Worm (Caenorhabditis elegans): Measurements from ENCODE around the gene T07H3.8.

T07H3.8 gene

DNA sequence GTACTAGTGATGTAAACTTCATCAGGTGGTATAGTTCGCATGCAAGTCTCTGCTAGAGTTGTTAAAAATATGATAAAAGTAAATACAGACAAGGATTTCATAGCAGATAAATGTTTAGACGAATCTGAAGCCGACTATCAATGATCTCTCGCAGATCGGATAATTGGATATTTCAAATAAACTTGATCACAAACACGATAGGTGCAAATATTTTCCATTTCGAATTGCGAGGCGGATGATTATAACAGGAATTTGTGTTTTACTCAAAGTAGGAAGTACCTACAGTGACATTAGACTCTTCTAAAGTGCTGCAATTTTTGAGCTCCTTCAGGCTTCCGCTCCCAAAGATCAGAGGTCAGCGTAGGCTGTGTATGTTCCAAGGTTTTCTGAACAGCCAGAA lies 3.4 kb downstream of the T07H3.8 start, which contains the start of gene T07H3.7:
TSS of gene T07H3.7 (minus strand) at position 101 of the 400 bp plus-strand sequence.
- no peak for TF ChIP-seq unc-62 (GFP tag; optimal IDR thresholded peaks at IDR 0.05)

DNA sequence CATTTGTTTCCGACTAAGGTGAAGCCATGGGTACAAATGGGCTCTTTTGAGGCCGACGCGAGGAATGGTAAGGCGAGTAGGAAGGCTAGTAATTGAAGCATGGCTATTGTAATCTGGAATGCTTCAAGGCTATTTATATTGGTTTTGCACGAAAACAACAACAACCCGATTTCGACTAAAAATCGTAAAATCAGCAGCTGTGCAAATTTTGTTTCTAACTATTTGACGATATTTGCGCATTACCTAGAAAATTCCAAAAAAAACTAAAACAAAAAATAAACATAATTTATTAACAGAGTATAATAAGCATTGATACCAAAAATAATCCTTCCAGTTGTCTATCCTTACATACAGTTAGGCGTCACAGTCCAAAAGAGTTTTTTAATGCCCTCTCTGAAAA lies 8.7 kb downstream of the T07H3.8 start, which contains the start of gene clec-20:
TSS of gene clec-20 (minus strand) at position 101 of the 400 bp plus-strand sequence.
- no peak for TF ChIP-seq unc-62 (GFP tag; optimal IDR thresholded peaks at IDR 0.05)

DNA sequence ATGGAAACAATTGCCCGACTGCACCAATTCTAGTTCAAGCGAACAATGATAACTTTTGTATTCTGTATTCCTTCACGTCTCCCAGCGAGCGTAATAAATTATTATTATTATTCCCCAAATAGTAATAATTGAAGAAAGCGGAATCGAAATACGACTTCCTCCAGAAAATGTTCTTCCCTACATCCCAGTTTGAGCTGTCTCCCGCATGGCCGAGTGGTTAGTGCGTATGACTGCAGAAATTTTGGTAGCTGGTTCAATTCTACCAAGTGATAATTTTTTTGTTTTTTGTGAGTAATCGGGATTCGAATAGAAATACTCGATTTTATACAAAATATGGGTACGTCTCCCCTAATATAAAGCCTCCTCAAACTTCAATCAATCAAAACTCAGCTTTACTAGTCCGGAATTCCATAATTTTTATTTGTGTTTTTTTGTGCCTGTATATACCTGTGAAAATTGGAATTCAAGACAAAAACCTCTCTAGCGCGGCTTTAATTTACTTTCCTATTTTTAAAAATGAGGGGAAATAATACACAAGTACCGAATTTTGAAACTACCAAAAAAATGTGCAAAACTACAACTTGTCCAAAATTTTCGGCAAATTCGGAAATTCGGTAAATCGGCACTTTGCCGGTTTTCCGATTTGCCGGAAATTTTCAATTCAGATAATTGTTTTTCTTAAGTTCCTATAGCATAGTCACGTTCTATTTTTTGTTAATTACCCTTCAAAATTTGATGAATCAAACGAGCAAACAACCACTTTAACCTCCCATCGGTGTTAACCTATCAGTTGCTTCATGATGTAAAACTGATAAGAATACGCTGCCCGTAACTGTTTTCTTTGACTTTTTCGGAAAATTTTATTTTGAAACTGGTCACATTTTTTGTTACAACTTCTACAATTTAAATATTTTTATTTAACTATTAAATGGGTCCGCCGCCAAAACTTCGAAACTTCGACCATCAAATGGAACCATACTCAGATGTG lies 11.0 kb downstream of the T07H3.8 start, which contains the start of gene bath-46:
TSS of gene bath-46 (plus strand) at position 806 of the 988 bp plus-strand sequence.
- TF ChIP-seq unc-62 (GFP tag; optimal IDR thresholded peaks at IDR 0.05), result no peak

- no peak for TF ChIP-seq unc-62 (GFP tag; optimal IDR thresholded peaks at IDR 0.05)
Measured at ce11 chrII:1600661-1601060, 14.3 kb downstream of the T07H3.8 start, which contains the start of gene bath-26. Gene bath-26, minus strand, starts transcription at chrII:1600761.

DNA sequence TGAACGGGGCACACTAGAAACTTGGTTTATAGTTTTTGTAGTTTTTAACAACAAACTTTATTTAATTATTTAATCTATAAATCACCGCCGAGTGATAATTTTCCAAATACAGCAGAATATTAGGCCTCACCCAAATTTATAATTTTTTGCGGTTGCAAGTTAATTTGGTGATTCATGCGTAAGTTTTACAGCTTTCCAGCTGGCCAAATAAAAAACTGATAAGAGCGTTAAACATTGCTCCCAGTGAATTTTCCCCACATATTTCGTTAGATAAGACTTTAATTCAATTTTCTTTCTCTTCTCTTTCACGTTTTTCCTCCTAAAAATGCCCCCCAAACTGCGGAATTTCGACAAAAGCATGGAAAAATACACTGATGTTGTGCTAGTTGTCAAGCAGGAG lies 15.1 kb downstream of the T07H3.8 start, which contains the start of gene bath-47:
TSS of gene bath-47 (plus strand) at position 305 of the 400 bp plus-strand sequence.
- no peak for TF ChIP-seq unc-62 (GFP tag; optimal IDR thresholded peaks at IDR 0.05)

DNA sequence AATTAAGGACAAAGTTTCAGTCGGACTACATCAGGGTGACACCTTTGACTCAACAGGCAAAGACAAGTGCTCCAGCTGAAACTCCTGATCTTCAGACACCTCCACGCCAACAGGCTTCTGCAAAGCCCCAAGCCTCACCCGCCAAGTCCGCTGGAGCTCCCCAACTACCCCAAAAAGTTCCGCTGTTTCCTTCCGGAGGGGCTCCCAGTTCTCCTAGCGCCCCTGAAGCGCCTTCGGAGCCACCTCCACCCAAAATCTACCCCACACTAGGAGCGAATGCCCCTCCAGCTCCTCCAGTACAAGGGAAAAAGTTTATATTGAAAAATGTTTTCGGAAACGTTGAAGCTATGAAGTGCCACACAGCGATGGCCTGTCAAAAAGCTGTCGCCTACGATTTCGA lies 16.6 kb downstream of the T07H3.8 start:
- TF ChIP-seq unc-62 (GFP tag; optimal IDR thresholded peaks at IDR 0.05), result no peak

DNA sequence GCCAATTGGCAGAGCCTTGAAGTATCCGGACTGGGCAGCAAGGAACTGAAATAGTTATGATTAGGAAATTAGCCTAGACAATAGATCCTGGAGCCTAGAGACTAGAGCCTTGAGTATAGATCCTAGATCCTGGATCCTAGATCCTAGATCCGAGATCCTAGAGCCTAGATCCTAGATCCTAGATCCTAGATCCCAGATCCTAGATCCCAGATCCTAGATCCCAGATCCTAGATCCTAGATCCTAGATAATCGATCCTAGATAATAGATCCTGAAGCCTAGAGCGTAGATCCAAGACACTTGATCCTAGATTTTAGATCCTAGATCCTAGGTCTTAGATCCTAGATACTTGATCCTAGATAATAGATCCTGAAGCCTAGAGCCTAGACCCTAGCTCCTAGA lies 18.6 kb downstream of the T07H3.8 start:
- no peak for TF ChIP-seq unc-62 (GFP tag; optimal IDR thresholded peaks at IDR 0.05)

DNA sequence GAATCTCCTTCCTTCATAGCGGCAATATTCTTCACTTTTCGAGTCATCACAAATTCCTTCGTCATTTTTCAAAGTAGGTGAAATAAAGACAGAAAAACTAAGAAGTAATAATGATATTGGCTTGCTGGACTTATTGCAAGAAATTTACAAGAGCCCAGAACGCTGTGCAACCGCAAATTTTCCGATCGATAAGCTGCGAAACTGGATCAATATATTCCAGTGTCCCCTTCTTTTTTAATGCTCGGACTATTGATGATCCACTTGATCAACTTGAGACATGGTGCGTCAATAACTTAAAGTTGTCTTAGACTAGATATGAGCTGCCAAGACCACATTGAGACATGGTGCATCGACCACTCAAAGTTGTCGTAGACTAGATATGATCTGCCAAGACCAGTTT lies 19.7 kb downstream of the T07H3.8 start, which contains the start of gene bath-33:
TSS of gene bath-33 (minus strand) at position 101 of the 400 bp plus-strand sequence.
- no peak for TF ChIP-seq unc-62 (GFP tag; optimal IDR thresholded peaks at IDR 0.05)

DNA sequence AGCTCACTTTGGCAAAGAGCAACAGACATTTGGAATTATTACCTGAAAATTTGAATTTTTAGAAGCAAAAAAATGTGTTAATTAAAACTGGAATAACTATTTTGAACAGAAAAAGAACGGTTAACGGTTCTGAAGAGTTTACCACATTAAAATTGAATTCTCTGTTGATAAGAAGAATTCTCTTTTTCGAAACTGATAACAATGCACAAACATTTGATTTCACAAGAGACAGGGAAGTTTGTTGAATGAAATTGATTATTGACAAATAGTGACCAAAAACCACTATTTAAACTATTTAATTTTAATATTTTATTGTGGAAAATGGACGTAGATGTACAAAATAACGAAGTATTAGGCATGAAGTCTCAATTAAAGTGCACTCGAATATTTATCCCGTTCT lies 21.2 kb downstream of the T07H3.8 start:
- TF ChIP-seq unc-62 (GFP tag; optimal IDR thresholded peaks at IDR 0.05), result no peak

ce11 chrII:1608915-1609314 lies 22.5 kb downstream of the T07H3.8 start:
- TF ChIP-seq unc-62 (GFP tag; optimal IDR thresholded peaks at IDR 0.05), result no peak

- TF ChIP-seq unc-62 (GFP tag; optimal IDR thresholded peaks at IDR 0.05), result no peak
Measured at ce11 chrII:1610630-1611029, 24.2 kb downstream of the T07H3.8 start, which contains the start of gene fbxa-163. Gene fbxa-163, minus strand, starts transcription at chrII:1610730.

DNA sequence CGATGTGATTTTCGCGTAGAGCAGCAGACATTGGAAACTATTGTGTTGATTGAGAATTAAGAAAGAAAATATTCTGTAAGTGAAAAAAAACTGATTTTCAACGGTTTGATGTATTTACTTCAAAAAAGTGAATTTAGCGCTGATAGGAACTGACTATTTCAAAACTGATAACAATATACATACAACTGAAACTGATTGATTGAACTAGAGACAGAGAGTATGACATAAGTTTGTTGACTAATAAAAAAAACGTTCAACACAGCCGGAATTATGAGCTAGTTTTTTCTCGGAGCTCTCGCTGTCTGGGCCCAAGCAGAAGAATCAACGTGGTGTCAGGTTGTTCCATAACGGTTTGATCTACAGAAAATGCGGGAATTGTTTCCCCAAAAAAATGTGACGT lies 27.6 kb downstream of the T07H3.8 start, which contains the start of gene fbxa-164:
TSS of gene fbxa-164 (minus strand) at position 101 of the 400 bp plus-strand sequence.
- TF ChIP-seq unc-62 (GFP tag; optimal IDR thresholded peaks at IDR 0.05), result no peak

ce11 chrII:1616382-1616781 lies 30.0 kb downstream of the T07H3.8 start, which contains the start of gene fbxa-165:
Gene fbxa-165, minus strand, starts transcription at chrII:1616482.
- no peak for TF ChIP-seq unc-62 (GFP tag; optimal IDR thresholded peaks at IDR 0.05)

DNA sequence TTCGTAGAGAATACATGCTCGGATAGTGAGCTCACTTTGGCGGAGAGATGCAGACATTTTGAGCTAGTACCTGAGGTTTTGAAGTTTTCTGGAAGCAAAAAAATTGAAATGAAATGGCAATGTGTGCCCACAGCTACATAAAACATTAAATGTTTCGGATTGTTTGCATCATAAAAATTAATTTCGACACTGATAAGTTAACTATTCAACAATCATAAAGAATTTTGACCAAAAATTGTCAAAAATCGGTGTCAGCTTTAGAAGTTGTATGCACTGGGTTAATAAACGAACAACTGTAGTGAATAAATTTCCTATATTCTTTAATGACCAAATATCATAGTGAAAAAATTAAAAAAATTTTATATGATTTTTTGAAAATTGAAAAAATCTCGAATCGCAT lies 32.5 kb downstream of the T07H3.8 start, which contains the start of gene fbxa-166:
TSS of gene fbxa-166 (minus strand) at position 101 of the 400 bp plus-strand sequence.
- no peak for TF ChIP-seq unc-62 (GFP tag; optimal IDR thresholded peaks at IDR 0.05)

DNA sequence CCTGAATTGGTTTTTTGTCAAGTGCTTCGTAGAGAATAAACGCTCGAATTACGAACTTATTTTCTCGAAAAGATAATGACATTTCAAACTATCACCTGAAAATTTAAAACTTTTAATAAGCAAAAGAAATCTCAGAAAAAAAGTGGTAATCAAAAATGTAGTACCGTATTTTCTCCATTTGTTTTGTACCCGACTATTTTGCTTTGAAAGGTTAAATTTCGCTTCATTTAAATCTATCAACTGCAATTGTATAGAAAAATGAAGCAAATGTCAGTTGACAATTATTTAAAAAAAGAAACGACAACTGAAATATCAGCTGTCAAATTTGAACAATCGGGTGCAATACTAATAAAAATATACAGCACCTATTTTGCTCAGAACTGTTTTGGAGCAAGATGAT lies 34.8 kb downstream of the T07H3.8 start, which contains the start of gene fbxa-158:
TSS of gene fbxa-158 (minus strand) at position 101 of the 400 bp plus-strand sequence.
- no peak for TF ChIP-seq unc-62 (GFP tag; optimal IDR thresholded peaks at IDR 0.05)

- no peak for TF ChIP-seq unc-62 (GFP tag; optimal IDR thresholded peaks at IDR 0.05)
Measured at ce11 chrII:1621795-1622194, 35.4 kb downstream of the T07H3.8 start.

Data from whole organism, dauer.